Worm (Caenorhabditis elegans) whole organism, young adult: ENCODE data around the gene col-126.
A peak's percentile ranks its signal among the peaks of the same experiment; 100 is the strongest.

Experiments used
- B0019.2 ChIP-seq: fragments of 200-800 bp; sonication (Bioruptor generic); conservative IDR thresholded peaks from 2 replicates; pipeline ENCODE4 v1.3.6; 2022; ENCODE audit warnings: missing genetic modification reagents, missing genetic modification characterization, missing compliant biosample characterization
- B0261.1 ChIP-seq: sonication (generic microtip); optimal IDR thresholded peaks from 2 replicates; lab custom pipeline; 2016; ENCODE audit warnings: mild to moderate bottlenecking, missing genetic modification characterization, moderate library complexity, missing compliant biosample characterization
- C06A6.2 ChIP-seq: fragments of 200-800 bp; sonication (Bioruptor generic); conservative IDR thresholded peaks from 2 replicates; pipeline ENCODE4 v1.3.6; 2022; ENCODE audit warnings: missing genetic modification characterization, missing compliant biosample characterization
- D2030.7 ChIP-seq: fragments of 200-800 bp; sonication (Bioruptor generic); IDR thresholded peaks from 2 replicates; pipeline ENCODE4 v1.3.6; 2022; ENCODE audit warnings: missing genetic modification reagents, missing genetic modification characterization, missing compliant biosample characterization
- F33H1.4 ChIP-seq: fragments of 200-800 bp; sonication (Bioruptor generic); IDR thresholded peaks from 2 replicates; pipeline ENCODE4 v1.3.6; 2022; ENCODE audit warnings: missing genetic modification reagents, missing genetic modification characterization, missing compliant biosample characterization
- F57C9.4 ChIP-seq: sonication (generic microtip); optimal IDR thresholded peaks from 2 replicates; lab custom pipeline; 2017; ENCODE audit warnings: mild to moderate bottlenecking, missing genetic modification characterization, missing compliant biosample characterization
- T26A5.8 ChIP-seq: sonication (generic microtip); optimal IDR thresholded peaks from 2 replicates; lab custom pipeline; 2016; ENCODE audit warnings: missing genetic modification characterization, missing compliant biosample characterization
- aptf-2 ChIP-seq: fragments of 200-800 bp; sonication (Bioruptor generic); conservative IDR thresholded peaks from 2 replicates; pipeline ENCODE4 v1.3.6; 2022; ENCODE audit warnings: missing genetic modification reagents, missing genetic modification characterization, missing compliant biosample characterization
- aptf-3 ChIP-seq: fragments of 200-800 bp; sonication (Bioruptor generic); IDR thresholded peaks from 2 replicates; pipeline ENCODE4 v1.3.6; 2022; ENCODE audit warnings: missing genetic modification characterization, missing compliant biosample characterization
- bed-1 ChIP-seq: fragments of 200-800 bp; sonication (Bioruptor generic); IDR thresholded peaks from 2 replicates; pipeline ENCODE4 v1.3.6; 2022; ENCODE audit warnings: missing genetic modification reagents, missing genetic modification characterization, missing compliant biosample characterization
- bed-2 ChIP-seq: fragments of 200-800 bp; sonication (Bioruptor generic); IDR thresholded peaks from 2 replicates; pipeline ENCODE4 v1.3.6; 2022; ENCODE audit warnings: missing genetic modification reagents, missing genetic modification characterization, missing compliant biosample characterization
- cebp-1 ChIP-seq, 2 experiments: fragments of 200-800 bp in 1 of 2; sonication (Bioruptor generic) in 1 of 2; sonication (generic microtip) in 1 of 2; IDR thresholded peaks in 1 of 2; optimal IDR thresholded peaks in 1 of 2; 2 replicates each; pipeline versions ENCODE4 v1.3.6 to Lab custom; 2017 to 2022; ENCODE audit warnings: missing compliant biosample characterization in 2 of 2, missing genetic modification characterization in 2 of 2, mild to moderate bottlenecking in 1 of 2, missing genetic modification reagents in 1 of 2, moderate library complexity in 1 of 2
- ceh-40 ChIP-seq: fragments of 200-800 bp; sonication (Bioruptor generic); IDR thresholded peaks from 2 replicates; pipeline ENCODE4 v1.3.6; 2022; ENCODE audit warnings: missing genetic modification characterization, missing compliant biosample characterization
- ceh-91 ChIP-seq: fragments of 200-800 bp; sonication (Bioruptor generic); IDR thresholded peaks from 2 replicates; pipeline ENCODE4 v1.3.6; 2022; ENCODE audit warnings: missing genetic modification reagents, missing genetic modification characterization, missing compliant biosample characterization
- dox-1 ChIP-seq: fragments of 200-800 bp; sonication (Bioruptor generic); IDR thresholded peaks from 2 replicates; pipeline ENCODE4 v1.3.6; 2022; ENCODE audit warnings: missing genetic modification reagents, missing genetic modification characterization, missing compliant biosample characterization
- dpl-1 ChIP-seq: fragments of 150-350 bp; optimal IDR thresholded peaks from 2 replicates; lab custom pipeline; 2014; ENCODE audit warnings: missing biosample characterization, missing genetic modification reagents, missing genetic modification characterization
- efl-1 ChIP-seq: fragments of 150-350 bp; optimal IDR thresholded peaks from 2 replicates; lab custom pipeline; 2014; ENCODE audit warnings: missing biosample characterization, missing genetic modification reagents, missing genetic modification characterization
- egl-18 ChIP-seq: fragments of 200-800 bp; sonication (Bioruptor generic); IDR thresholded peaks from 2 replicates; pipeline ENCODE4 v1.3.6; 2022; ENCODE audit warnings: missing genetic modification reagents, missing genetic modification characterization, missing compliant biosample characterization
- egrh-3 ChIP-seq: fragments of 200-800 bp; sonication (Bioruptor generic); IDR thresholded peaks from 2 replicates; pipeline ENCODE4 v1.3.6; 2022; ENCODE audit warnings: missing genetic modification reagents, missing genetic modification characterization, missing compliant biosample characterization
- ets-4 ChIP-seq: fragments of 200-800 bp; sonication (Bioruptor generic); optimal IDR thresholded peaks from 2 replicates; lab custom pipeline; 2018; ENCODE audit warnings: mild to moderate bottlenecking, missing genetic modification characterization, missing compliant biosample characterization
- gei-17 ChIP-seq: fragments of 200-800 bp; sonication (Bioruptor generic); optimal IDR thresholded peaks from 2 replicates; lab custom pipeline; 2018; ENCODE audit warnings: mild to moderate bottlenecking, missing genetic modification characterization, missing compliant biosample characterization
- hlh-12 ChIP-seq: sonication (generic microtip); optimal IDR thresholded peaks from 2 replicates; lab custom pipeline; 2016; ENCODE audit warnings: missing genetic modification characterization, missing compliant biosample characterization
- hmg-1.2 ChIP-seq: fragments of 200-800 bp; sonication (Bioruptor generic); IDR thresholded peaks from 2 replicates; pipeline ENCODE4 v1.3.6; 2022; ENCODE audit warnings: missing genetic modification reagents, missing genetic modification characterization, missing compliant biosample characterization
- hrde-1 ChIP-seq: sonication (generic microtip); optimal IDR thresholded peaks from 2 replicates; lab custom pipeline; 2016; ENCODE audit warnings: missing genetic modification characterization, mild to moderate bottlenecking, missing compliant biosample characterization, moderate library complexity, missing genotype, missing genetic modification reagents, borderline replicate concordance
- hsf-1 ChIP-seq: fragments of 200-800 bp; sonication (Bioruptor generic); IDR thresholded peaks from 2 replicates; pipeline ENCODE4 v1.3.6; 2022; ENCODE audit warnings: missing genetic modification reagents, missing genetic modification characterization, missing compliant biosample characterization
- let-526 ChIP-seq: fragments of 200-800 bp; sonication (Bioruptor generic); IDR thresholded peaks from 2 replicates; pipeline ENCODE4 v1.3.6; 2022; ENCODE audit warnings: missing genetic modification reagents, missing genetic modification characterization, missing compliant biosample characterization
- lin-35 ChIP-seq, 3 experiments: fragments of 150-350 bp in 2 of 3; sonication (generic microtip) in 1 of 3; optimal IDR thresholded peaks; 2 replicates each; lab custom pipeline; 2014 to 2018; ENCODE audit warnings: missing biosample characterization in 3 of 3, missing genetic modification characterization in 3 of 3, missing genetic modification reagents in 3 of 3
- lin-54 ChIP-seq: fragments of 200-800 bp; sonication (Bioruptor generic); optimal IDR thresholded peaks from 2 replicates; lab custom pipeline; 2018; ENCODE audit warnings: mild to moderate bottlenecking, missing genetic modification characterization, missing compliant biosample characterization
- madf-3 ChIP-seq: fragments of 200-800 bp; sonication (Bioruptor generic); IDR thresholded peaks from 2 replicates; pipeline ENCODE4 v1.3.6; 2022; ENCODE audit warnings: missing genetic modification reagents, missing genetic modification characterization, missing compliant biosample characterization
- mcd-1 ChIP-seq: fragments of 200-800 bp; sonication (Bioruptor generic); IDR thresholded peaks from 2 replicates; pipeline ENCODE4 v1.3.6; 2022; ENCODE audit warnings: missing genetic modification reagents, missing genetic modification characterization, missing compliant biosample characterization
- mxl-1 ChIP-seq: sonication (generic microtip); optimal IDR thresholded peaks from 2 replicates; lab custom pipeline; 2016; ENCODE audit warnings: missing genetic modification characterization, missing compliant biosample characterization
- nhr-179 ChIP-seq: sonication (generic microtip); optimal IDR thresholded peaks from 2 replicates; lab custom pipeline; 2016; ENCODE audit warnings: mild to moderate bottlenecking, missing genetic modification characterization, missing compliant biosample characterization
- nhr-80 ChIP-seq: sonication (generic microtip); optimal IDR thresholded peaks from 2 replicates; lab custom pipeline; 2016; ENCODE audit warnings: missing genetic modification characterization, missing compliant biosample characterization
- snpc-1.3 ChIP-seq: sonication (generic microtip); optimal IDR thresholded peaks from 2 replicates; lab custom pipeline; 2017; ENCODE audit warnings: missing genetic modification characterization, mild to moderate bottlenecking, missing compliant biosample characterization, antibody characterized with exemption, moderate library complexity, missing genotype, missing genetic modification reagents; ENCODE audit not compliant: insufficient read depth
- snpc-4 ChIP-seq, 5 experiments: fragments of 150-350 bp in 1 of 5; sonication (generic microtip) in 4 of 5; optimal IDR thresholded peaks; 2 replicates each; lab custom pipeline; 2014 to 2018; ENCODE audit warnings: missing genetic modification characterization in 5 of 5, missing biosample characterization in 3 of 5, antibody characterized with exemption in 2 of 5, mild to moderate bottlenecking in 2 of 5, missing compliant biosample characterization in 2 of 5, missing genotype in 2 of 5, moderate library complexity in 2 of 5, missing genetic modification reagents in 1 of 5
- tbp1 ChIP-seq: fragments of 200-800 bp; sonication (Bioruptor generic); optimal IDR thresholded peaks from 2 replicates; lab custom pipeline; 2018; ENCODE audit warnings: mild to moderate bottlenecking, missing genetic modification characterization, missing compliant biosample characterization
- tlf-1 ChIP-seq: fragments of 200-800 bp; sonication (Bioruptor generic); optimal IDR thresholded peaks from 2 replicates; lab custom pipeline; 2018; ENCODE audit warnings: mild to moderate bottlenecking, missing genetic modification characterization, missing compliant biosample characterization
- unc-62 ChIP-seq: fragments of 150-350 bp; optimal IDR thresholded peaks from 2 replicates; lab custom pipeline; 2014; ENCODE audit warnings: missing biosample characterization, missing genetic modification reagents, missing genetic modification characterization
- zim-3 ChIP-seq: sonication (generic microtip); optimal IDR thresholded peaks from 2 replicates; lab custom pipeline; 2017; ENCODE audit warnings: mild to moderate bottlenecking, missing genetic modification characterization, moderate library complexity, missing compliant biosample characterization
- ztf-18 ChIP-seq: sonication (generic microtip); optimal IDR thresholded peaks from 2 replicates; lab custom pipeline; 2016; ENCODE audit warnings: missing genotype, mild to moderate bottlenecking, missing genetic modification characterization, missing compliant biosample characterization
- ztf-26 ChIP-seq: sonication (generic microtip); optimal IDR thresholded peaks from 2 replicates; lab custom pipeline; 2017; ENCODE audit warnings: missing genetic modification characterization, missing compliant biosample characterization

Gene col-126

DNA sequence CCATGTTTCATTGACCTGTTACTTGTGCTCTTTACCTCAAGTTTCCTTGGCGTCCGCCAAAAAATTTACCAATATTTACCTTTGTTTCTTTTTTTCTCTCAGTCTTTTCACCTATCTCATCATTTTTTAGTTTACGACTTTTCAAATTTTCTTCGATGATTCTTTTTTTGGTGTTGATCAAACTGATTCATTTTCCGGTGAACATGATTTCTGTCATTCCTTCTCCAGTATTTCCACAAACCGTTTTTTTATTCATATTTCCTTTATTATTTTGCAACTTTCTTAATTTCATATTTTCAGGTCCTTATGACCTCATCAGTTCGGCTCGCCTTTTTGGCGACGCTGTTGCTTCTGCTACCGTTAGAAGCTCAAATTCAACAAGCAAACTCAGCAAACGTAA lies 24.3 kb downstream of the col-126 start, which contains the start of gene F54D1.6:
Gene F54D1.6, plus strand, starts transcription at position 301 of the 400 bp plus-strand sequence.
- TF ChIP-seq ceh-40 (GFP tag; lab: Robert Waterston, UW): no peak
- TF ChIP-seq dpl-1 (GFP tag; lab: Kevin White, UChicago): no peak
- TF ChIP-seq F33H1.4 (GFP tag; lab: Robert Waterston, UW): no peak
- no peak for TF ChIP-seq ceh-91 (GFP tag; lab: Robert Waterston, UW)
- TF ChIP-seq hlh-12 (tag; lab: Kevin White, UChicago): no peak
- TF ChIP-seq nhr-179: no peak
- no peak for TF ChIP-seq hmg-1.2 (GFP tag; lab: Robert Waterston, UW)
- no peak for TF ChIP-seq aptf-2 (GFP tag; lab: Robert Waterston, UW)
- TF ChIP-seq B0261.1 (tag; lab: Kevin White, UChicago): no peak
- TF ChIP-seq bed-1 (GFP tag; lab: Robert Waterston, UW): no peak
- no peak for TF ChIP-seq unc-62 (GFP tag; lab: Kevin White, UChicago)
- TF ChIP-seq mcd-1 (GFP tag; lab: Robert Waterston, UW): no peak

DNA sequence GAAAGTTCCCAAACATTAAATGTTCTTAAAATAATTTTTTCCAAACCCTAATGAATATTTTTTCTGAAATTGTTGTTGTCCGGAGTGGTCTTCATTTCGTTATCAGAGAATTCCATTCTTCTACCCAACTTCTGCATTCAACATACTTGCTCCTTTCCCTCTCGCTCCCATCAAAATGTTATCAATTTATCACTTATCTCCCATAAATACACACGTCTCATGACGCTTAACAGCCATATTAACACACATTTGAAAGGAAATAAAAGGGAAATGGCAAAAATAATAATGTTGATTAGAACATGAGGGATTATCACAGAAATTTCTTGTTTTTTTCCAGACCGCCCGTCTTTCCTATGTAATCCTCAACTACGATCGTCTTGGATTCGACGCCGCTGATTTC lies 25.8 kb downstream of the col-126 start:
- TF ChIP-seq lin-35 (GFP tag; optimal IDR thresholded peaks at IDR 0.05; lab: Kevin White, UChicago): no peak
- no peak for TF ChIP-seq lin-54 (GFP tag; lab: Kevin White, UChicago)
- no peak for TF ChIP-seq aptf-3 (GFP tag; lab: Robert Waterston, UW)
- TF ChIP-seq hrde-1 (tag; lab: Kevin White, UChicago): no peak
- TF ChIP-seq tbp1: peak; percentile 21
- TF ChIP-seq mxl-1 (tag; lab: Kevin White, UChicago): no peak
- TF ChIP-seq cebp-1 (GFP tag; IDR thresholded peaks at IDR 0.05; lab: Robert Waterston, UW): no peak
- peak; percentile 32 for TF ChIP-seq cebp-1 (tag; optimal IDR thresholded peaks at IDR 0.05; lab: Kevin White, UChicago)
- no peak for TF ChIP-seq aptf-2 (GFP tag; lab: Robert Waterston, UW)
- peak; percentile 46 for TF ChIP-seq ets-4 (GFP tag; lab: Kevin White, UChicago)
- peak; percentile 91 for TF ChIP-seq nhr-80 (tag; lab: Kevin White, UChicago)
- no peak for TF ChIP-seq tlf-1 (GFP tag; lab: Kevin White, UChicago)
- TF ChIP-seq gei-17 (GFP tag; lab: Kevin White, UChicago): no peak
- no peak for TF ChIP-seq snpc-4 (GFP tag; optimal IDR thresholded peaks at IDR 0.05; lab: Kevin White, UChicago)
- TF ChIP-seq snpc-4 (tag; optimal IDR thresholded peaks at IDR 0.05; lab: Kevin White, UChicago): no peak
- TF ChIP-seq egl-18 (GFP tag; lab: Robert Waterston, UW): no peak
- TF ChIP-seq dox-1 (GFP tag; lab: Robert Waterston, UW): peak; percentile 62

DNA sequence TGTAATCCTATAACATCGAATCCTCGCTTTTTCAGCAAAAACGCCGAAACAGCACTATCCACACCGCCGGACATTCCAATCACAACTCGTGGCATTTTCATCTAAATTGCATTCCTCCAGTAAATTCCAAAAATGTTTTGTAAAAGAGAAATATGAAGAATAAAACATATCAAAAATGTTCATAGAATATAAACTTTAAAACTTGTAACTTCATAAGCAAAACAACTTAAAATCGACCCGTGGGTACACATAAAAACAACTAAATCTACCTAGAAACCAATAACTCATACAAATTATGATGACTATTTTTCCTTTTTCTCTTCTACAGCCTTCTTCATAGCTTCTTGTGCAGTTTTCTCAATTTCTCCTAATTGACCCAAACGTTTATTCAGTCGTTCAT lies 33.6 kb downstream of the col-126 start, which contains the start of gene mttu-1:
Gene mttu-1, minus strand, starts transcription at position 101 of the 400 bp plus-strand sequence.
- no peak for TF ChIP-seq ztf-26
- no peak for TF ChIP-seq hlh-12 (tag; lab: Kevin White, UChicago)

DNA sequence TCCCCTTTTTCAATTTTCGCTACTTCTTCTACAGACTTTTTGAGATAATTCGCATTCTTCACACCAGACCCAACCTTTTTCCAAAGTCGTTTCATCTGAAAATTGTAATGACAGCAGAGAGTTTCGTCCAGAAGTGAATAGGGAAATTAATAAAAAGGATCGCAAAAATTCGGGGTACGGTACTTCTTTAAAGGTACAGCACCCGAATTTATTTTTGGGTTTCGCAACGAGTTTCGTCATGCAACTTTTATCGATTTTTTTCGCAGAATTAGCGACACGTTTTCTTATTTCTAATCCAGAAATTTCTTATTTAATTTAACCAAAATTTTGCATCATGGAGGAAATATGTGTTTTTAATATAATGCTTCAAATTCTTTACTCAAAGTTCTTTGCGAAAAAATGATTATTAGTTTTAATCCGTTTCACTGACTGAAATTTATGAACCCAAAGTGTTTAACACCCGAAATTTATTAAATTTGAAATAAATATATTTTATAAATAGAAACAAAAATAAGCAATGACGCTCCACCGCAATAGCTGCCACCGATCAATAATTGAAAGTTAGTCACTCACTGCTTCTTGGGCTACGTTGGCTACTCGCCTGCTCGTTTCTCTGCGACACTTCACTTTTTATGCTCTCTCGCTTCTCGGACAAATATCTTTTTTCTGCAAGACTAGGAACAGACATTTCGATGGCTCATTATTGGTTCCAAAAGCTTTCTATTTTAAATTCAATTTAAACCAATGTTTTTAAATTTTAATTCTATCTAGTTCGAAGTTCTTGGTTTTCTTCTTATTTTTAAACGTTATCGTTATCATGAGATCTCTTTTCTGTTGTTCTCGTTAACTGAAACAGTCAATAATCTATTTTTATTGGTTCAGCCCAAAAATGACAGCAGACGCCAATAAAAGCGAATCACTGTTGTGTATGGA lies 35.2 kb downstream of the col-126 start, which contains the start of the genes B0035.15 and dnj-1:
Gene B0035.15, minus strand, starts transcription at position 99 of the 933 bp plus-strand sequence.
Gene dnj-1, plus strand, starts transcription at position 883 of the 933 bp plus-strand sequence.
- TF ChIP-seq zim-3: no peak
- 0 out of 2 replicates have a peak, but pooled peaks have one; percentile 19 for TF ChIP-seq D2030.7
- no peak for TF ChIP-seq C06A6.2 (GFP tag; lab: Robert Waterston, UW)
- TF ChIP-seq F57C9.4 (tag; lab: Kevin White, UChicago): no peak
- no peak for TF ChIP-seq T26A5.8 (tag; lab: Kevin White, UChicago)
- TF ChIP-seq efl-1 (GFP tag; lab: Kevin White, UChicago): no peak
- TF ChIP-seq B0019.2 (GFP tag; lab: Robert Waterston, UW): no peak
- TF ChIP-seq egrh-3 (GFP tag; lab: Robert Waterston, UW): no peak
- TF ChIP-seq let-526 (GFP tag; lab: Robert Waterston, UW): no peak
- TF ChIP-seq hsf-1 (GFP tag; lab: Robert Waterston, UW): no peak
- TF ChIP-seq bed-2 (GFP tag; lab: Robert Waterston, UW): no peak
- TF ChIP-seq snpc-1.3 (tag; lab: Kevin White, UChicago): no peak
- no peak for TF ChIP-seq ztf-18 (tag; lab: Kevin White, UChicago)
- TF ChIP-seq madf-3 (GFP tag; lab: Robert Waterston, UW): 0 out of 2 replicates have a peak, but pooled peaks have one; percentile 19
- TF ChIP-seq lin-35 (GFP tag; optimal IDR thresholded peaks at IDR 0.05; lab: Kevin White, UChicago): no peak
